Worm (Caenorhabditis elegans) whole organism, L4/young adult: ENCODE data around the gene H27A22.1.

Source experiments
- W03F9.2 ChIP-seq: fragments of 150-350 bp; optimal IDR thresholded peaks from 2 replicates; lab custom pipeline; 2014; ENCODE audit warnings: missing biosample characterization, missing genetic modification characterization
- dao-5 ChIP-seq: sonication (generic microtip); optimal IDR thresholded peaks from 2 replicates; lab custom pipeline; 2016; ENCODE audit warnings: missing genotype, missing genetic modification characterization, moderate library complexity, missing compliant biosample characterization
- him-1 ChIP-seq: sonication (generic microtip); optimal IDR thresholded peaks from 2 replicates; lab custom pipeline; 2016; ENCODE audit warnings: missing genotype, missing genetic modification reagents, missing genetic modification characterization, missing compliant biosample characterization

DNA sequence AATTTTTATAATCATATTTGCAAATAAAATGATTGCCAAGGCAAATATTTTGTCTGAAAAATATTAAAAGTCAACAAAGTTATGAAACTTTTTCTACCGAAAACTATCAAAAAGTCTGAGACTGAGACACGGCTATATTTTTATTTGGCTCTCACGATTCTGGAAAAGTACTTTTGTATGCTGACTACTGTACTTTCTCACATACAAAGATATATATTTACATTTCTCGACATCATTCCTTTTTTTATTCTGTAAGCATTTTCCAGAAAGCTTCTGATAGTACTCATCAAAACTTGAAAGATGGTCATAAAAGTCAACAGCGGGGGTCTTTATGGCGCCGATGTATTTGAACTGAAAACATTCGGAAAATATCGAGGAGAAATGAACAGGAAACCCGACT is 45.8 kb downstream of the H27A22.1 start, which contains the start of gene aqp-6:
- TF ChIP-seq W03F9.2 (tag; lab: Kevin White, UChicago): no peak
- no peak for TF ChIP-seq dao-5 (tag; lab: Kevin White, UChicago)
- TF ChIP-seq him-1: no peak
